Fruit fly (Drosophila melanogaster): ENCODE data around the gene CG34345.

CG34345 gene

DNA sequence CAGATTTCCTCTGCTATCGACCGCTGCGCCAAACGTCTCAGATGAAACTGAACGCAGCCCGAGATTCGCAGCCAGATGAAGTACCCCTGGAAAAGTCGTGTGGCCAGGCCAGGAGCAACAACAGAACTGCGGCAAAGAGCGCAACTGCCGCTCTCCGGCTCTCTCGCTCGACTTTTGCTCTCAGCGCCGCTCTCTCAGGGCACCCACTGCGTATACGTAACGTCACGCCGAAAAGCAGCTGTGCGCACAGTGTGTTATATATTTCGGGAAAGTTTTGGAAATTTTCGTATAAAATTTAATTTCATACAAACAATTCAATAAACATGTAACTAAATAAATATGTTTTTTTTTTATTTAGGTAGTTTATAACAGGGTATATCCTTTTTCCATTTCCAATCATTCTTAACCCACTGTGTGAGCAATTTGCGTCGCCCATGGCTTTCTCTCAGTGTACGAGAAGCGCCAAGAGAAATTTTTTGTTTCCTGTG, 21.9 kb upstream of the CG34345 start, which contains the start of gene Dpp10 (continued):
- TF ChIP-seq Ptx1 (GFP tag; IDR thresholded peaks at IDR 0.05) (peak; percentile 97), Pdp1 (GFP tag; optimal IDR thresholded peaks at IDR 0.05) (peak; percentile 87), CG30020 (tag; optimal IDR thresholded peaks at IDR 0.05) (no peak), her (GFP tag; optimal IDR thresholded peaks at IDR 0.05) (peak; percentile 80), gfzf (GFP tag; optimal IDR thresholded peaks at IDR 0.05) (no peak), CG8089 (GFP tag; optimal IDR thresholded peaks at IDR 0.05) (peak; percentile 71), lola (GFP tag; optimal IDR thresholded peaks at IDR 0.05) (no peak), ato (GFP tag; IDR thresholded peaks at IDR 0.05; ENCODE audit: partially characterized antibody) (no peak), CG15269 (tag; optimal IDR thresholded peaks at IDR 0.05) (peak; percentile 95), Eip74EF (GFP tag; optimal IDR thresholded peaks at IDR 0.05) (peak in 1 of 2 experiments; percentile 63), Dfd (GFP tag; optimal IDR thresholded peaks at IDR 0.05) (no peak), CG15073 (GFP tag; optimal IDR thresholded peaks at IDR 0.05) (peak; percentile 21), phol (tag; optimal IDR thresholded peaks at IDR 0.05) (peak; percentile 75), ara (GFP tag; IDR thresholded peaks at IDR 0.05) (peak; percentile 77), MTF-1 (GFP tag; optimal IDR thresholded peaks at IDR 0.05; ENCODE audit: borderline replicate concordance) (peak; percentile 25), CG2875 (GFP tag; optimal IDR thresholded peaks at IDR 0.05) (peak; percentile 51), Nf-YC (tag; optimal IDR thresholded peaks at IDR 0.05) (peak; percentile 82), BtbVII (GFP tag; optimal IDR thresholded peaks at IDR 0.05) (peak; percentile 91), klu (GFP tag; IDR thresholded peaks at IDR 0.05) (peak; percentile 95), Doc2 (GFP tag; IDR thresholded peaks at IDR 0.05) (peak; percentile 87), Ets97D (GFP tag; optimal IDR thresholded peaks at IDR 0.05) (peak; percentile 55), CG5245 (GFP tag; optimal IDR thresholded peaks at IDR 0.05) (peak; percentile 61), scrt (GFP tag; optimal IDR thresholded peaks at IDR 0.05) (peak; percentile 85), az2 (GFP tag; optimal IDR thresholded peaks at IDR 0.05) (peak; percentile 81), CG10274 (GFP tag; optimal IDR thresholded peaks at IDR 0.05) (peak; percentile 70), GATAe (GFP tag; conservative IDR thresholded peaks at IDR 0.05) (peak; percentile 92), tx (GFP tag; optimal IDR thresholded peaks at IDR 0.05) (peak; percentile 87), Dip3 (GFP tag; optimal IDR thresholded peaks at IDR 0.05) (peak; percentile 90), NFAT (GFP tag; IDR thresholded peaks at IDR 0.05) (peak; percentile 93), Sox102F (GFP tag; optimal IDR thresholded peaks at IDR 0.05) (peak; percentile 86), cad (GFP tag; optimal IDR thresholded peaks at IDR 0.05) (no peak), yki (optimal IDR thresholded peaks at IDR 0.05) (no peak), CG10979 (tag; optimal IDR thresholded peaks at IDR 0.05) (no peak), Bteb2 (GFP tag; optimal IDR thresholded peaks at IDR 0.05) (peak; percentile 91), CG17568 (GFP tag; optimal IDR thresholded peaks at IDR 0.05) (peak; percentile 83), CG3726 (GFP tag; IDR thresholded peaks at IDR 0.05) (peak; percentile 86), CG6683 (GFP tag; optimal IDR thresholded peaks at IDR 0.05) (peak; percentile 89), CG11560 (tag; IDR thresholded peaks at IDR 0.05) (peak; percentile 89), aop (GFP tag; IDR thresholded peaks at IDR 0.05) (peak; percentile 51; the same call in 1 of the 2 replicates), CG18764 (GFP tag; optimal IDR thresholded peaks at IDR 0.05) (peak; percentile 75), repo (GFP tag; optimal IDR thresholded peaks at IDR 0.05) (peak; percentile 61), sens-2 (GFP tag; IDR thresholded peaks at IDR 0.05) (peak; percentile 66; the same call in 1 of the 2 replicates), CG32767 (GFP tag; IDR thresholded peaks at IDR 0.05) (peak; percentile 95), CG4820 (GFP tag; optimal IDR thresholded peaks at IDR 0.05) (peak; percentile 72), chif (GFP tag; optimal IDR thresholded peaks at IDR 0.05) (peak; percentile 81 to 87), CG17328 (GFP tag; IDR thresholded peaks at IDR 0.05) (peak; percentile 92), Dp (GFP tag; optimal IDR thresholded peaks at IDR 0.05) (no peak), pfk (GFP tag; optimal IDR thresholded peaks at IDR 0.05) (no peak), lov (optimal IDR thresholded peaks at IDR 0.05) (no peak), lov (GFP tag; IDR thresholded peaks at IDR 0.05) (peak; percentile 80), Rfx (GFP tag; IDR thresholded peaks at IDR 0.05) (peak; percentile 99)

Data from whole organism, embryonic.